Worm (Caenorhabditis elegans): ENCODE measurements around the gene srt-33.

srt-33 gene

ce11 chrV:14290636-14291035, 11.0 kb upstream of the srt-33 start, which contains the start of gene F14D7.18:
Gene F14D7.18, minus strand, starts transcription at chrV:14290736.
- no peak for TF ChIP-seq lin-39 (tag; optimal IDR thresholded peaks at IDR 0.05)
- TF ChIP-seq ceh-90 (tag; optimal IDR thresholded peaks at IDR 0.05): no peak
- TF ChIP-seq dsc-1 (tag; optimal IDR thresholded peaks at IDR 0.05): no peak
- TF ChIP-seq hpl-2 (GFP tag; optimal IDR thresholded peaks at IDR 0.05): no peak
- no peak for TF ChIP-seq nhr-20 (tag; optimal IDR thresholded peaks at IDR 0.05)
- no peak for TF ChIP-seq irx-1 (tag; optimal IDR thresholded peaks at IDR 0.05)
- no peak for TF ChIP-seq hlh-4 (tag; optimal IDR thresholded peaks at IDR 0.05)
- TF ChIP-seq lin-15B (tag; optimal IDR thresholded peaks at IDR 0.05): no peak

DNA sequence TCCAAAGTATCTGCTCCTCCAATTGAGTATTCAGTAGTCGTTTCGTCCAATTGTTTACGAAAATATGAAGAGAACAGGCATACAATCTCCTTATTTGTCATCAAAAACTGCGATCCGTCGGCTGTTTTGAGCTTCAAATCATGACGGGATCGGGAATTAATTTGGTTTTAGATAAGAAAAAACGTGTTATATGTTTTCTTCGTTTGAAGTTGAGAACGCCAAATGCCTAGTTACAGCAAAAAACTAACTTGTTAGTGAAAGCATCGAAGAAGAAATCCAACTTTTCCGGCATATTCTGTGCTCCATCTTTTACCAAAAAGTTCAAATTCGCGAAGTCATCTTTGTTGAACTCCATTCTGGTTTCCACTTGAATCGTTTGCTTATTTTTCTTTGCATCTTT, 9.7 kb upstream of the srt-33 start, which contains the start of gene F14D7.1:
Gene F14D7.1 (minus strand): TSS at position 101 of the 400 bp plus-strand sequence.
- TF ChIP-seq tlp-1 (tag; optimal IDR thresholded peaks at IDR 0.05) (no peak), nhr-84 (tag; optimal IDR thresholded peaks at IDR 0.05) (no peak), hpl-2 (GFP tag; optimal IDR thresholded peaks at IDR 0.05) (no peak), aha-1 (tag; optimal IDR thresholded peaks at IDR 0.05) (no peak), pqm-1 (tag; optimal IDR thresholded peaks at IDR 0.05) (no peak), efl-3 (GFP tag; optimal IDR thresholded peaks at IDR 0.05) (no peak), unc-86 (tag; optimal IDR thresholded peaks at IDR 0.05) (no peak), blmp-1 (tag; optimal IDR thresholded peaks at IDR 0.05) (no peak), nhr-11 (tag; optimal IDR thresholded peaks at IDR 0.05) (no peak), vab-15 (tag; optimal IDR thresholded peaks at IDR 0.05) (no peak), nhr-19 (GFP tag; conservative IDR thresholded peaks at IDR 0.05) (no peak), mep-1 (tag; optimal IDR thresholded peaks at IDR 0.05) (no peak), nhr-71 (tag; optimal IDR thresholded peaks at IDR 0.05) (no peak), zag-1 (tag; optimal IDR thresholded peaks at IDR 0.05) (no peak), C04F5.9 (tag; optimal IDR thresholded peaks at IDR 0.05) (no peak), irx-1 (tag; optimal IDR thresholded peaks at IDR 0.05) (no peak), egl-13 (tag; optimal IDR thresholded peaks at IDR 0.05) (no peak), unc-98 (GFP tag; IDR thresholded peaks at IDR 0.05) (no peak), ama-1 (optimal IDR thresholded peaks at IDR 0.05) (no peak)

DNA sequence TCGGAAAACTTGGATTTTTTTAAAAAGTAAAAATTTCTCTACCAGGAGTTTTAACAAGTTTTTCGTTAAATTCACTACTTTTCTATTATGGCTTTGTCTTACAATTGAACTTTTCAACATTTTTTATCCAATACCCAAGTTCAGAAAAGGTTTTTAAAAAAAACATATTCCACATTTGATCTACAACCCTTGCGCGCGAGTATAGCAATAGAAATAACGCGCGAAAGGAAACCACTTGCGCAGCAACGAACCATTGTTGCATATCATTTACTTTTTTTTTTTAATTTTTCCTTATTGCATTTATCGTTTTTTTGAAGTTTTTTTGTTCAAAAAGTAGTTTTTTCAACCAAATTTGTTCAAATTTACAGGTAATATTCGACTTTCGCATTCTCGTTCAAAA, 6.1 kb upstream of the srt-33 start, which contains the start of gene F40G12.11:
Gene F40G12.11 (plus strand): TSS at position 369 of the 400 bp plus-strand sequence.
- no peak for TF ChIP-seq lin-13 (GFP tag; optimal IDR thresholded peaks at IDR 0.05)
- no peak for TF ChIP-seq swsn-7 (tag; optimal IDR thresholded peaks at IDR 0.05)

ce11 chrV:14283241-14283640, 3.6 kb upstream of the srt-33 start, which contains the start of gene F40G12.10:
Gene F40G12.10, plus strand, starts transcription at chrV:14283541.
- TF ChIP-seq aha-1 (tag; optimal IDR thresholded peaks at IDR 0.05): no peak
- no peak for TF ChIP-seq ceh-88 (GFP tag; IDR thresholded peaks at IDR 0.05)
- no peak for TF ChIP-seq ets-5 (GFP tag; IDR thresholded peaks at IDR 0.05)
- no peak for TF ChIP-seq efl-1 (optimal IDR thresholded peaks at IDR 0.05)
- no peak for TF ChIP-seq efl-1 (GFP tag; optimal IDR thresholded peaks at IDR 0.05 in 1 of 2)
- TF ChIP-seq nhr-47 (tag; optimal IDR thresholded peaks at IDR 0.05): no peak
- no peak for TF ChIP-seq hlh-4 (tag; optimal IDR thresholded peaks at IDR 0.05)

- TF ChIP-seq lsy-2 (tag; optimal IDR thresholded peaks at IDR 0.05) (no peak), nhr-77 (tag; optimal IDR thresholded peaks at IDR 0.05) (no peak), egl-13 (tag; optimal IDR thresholded peaks at IDR 0.05) (no peak), nhr-11 (tag; optimal IDR thresholded peaks at IDR 0.05) (no peak), efl-1 (optimal IDR thresholded peaks at IDR 0.05) (no peak), efl-1 (GFP tag; optimal IDR thresholded peaks at IDR 0.05 in 1 of 2) (no peak), elt-3 (tag; optimal IDR thresholded peaks at IDR 0.05) (no peak)
Measured at ce11 chrV:14282222-14282709, 2.6 kb upstream of the srt-33 start, which contains the start of the genes srt-74 and F40G12.9. Gene srt-74, minus strand, starts transcription at chrV:14282322. Gene F40G12.9, plus strand, starts transcription at chrV:14282659.

All from whole organism, L1 larva.